Worm (Caenorhabditis elegans): ENCODE measurements around the gene cyp-25A4.

DNA sequence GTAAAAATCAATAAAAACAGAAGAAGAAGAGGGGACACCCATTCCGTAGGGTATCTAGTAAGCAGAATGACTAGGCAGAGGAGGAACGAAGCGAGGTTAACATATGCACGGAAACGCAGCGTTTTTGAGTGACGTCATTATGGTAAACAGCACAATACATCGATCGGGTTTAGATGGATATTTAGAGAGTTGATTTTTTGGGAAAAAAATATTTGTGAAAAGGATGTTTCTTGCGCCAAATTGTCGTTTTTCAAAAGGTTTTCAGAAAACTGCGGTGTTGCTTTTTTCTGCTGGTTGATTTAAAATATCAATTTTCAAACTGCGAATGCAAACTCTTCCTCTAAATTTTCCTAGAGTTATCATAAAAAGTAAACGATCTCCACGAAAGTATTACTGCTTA is 20.5 kb downstream of the cyp-25A4 start, which contains the start of gene C36A4.10:
- TF ChIP-seq ama-1 (optimal IDR thresholded peaks at IDR 0.05) (no peak), hnd-1 (tag; optimal IDR thresholded peaks at IDR 0.05) (no peak), F13C5.2 (tag; optimal IDR thresholded peaks at IDR 0.05) (no peak), flt-1 (GFP tag; IDR thresholded peaks at IDR 0.05) (no peak), tbx-11 (GFP tag; IDR thresholded peaks at IDR 0.05) (no peak), tra-4 (tag; optimal IDR thresholded peaks at IDR 0.05) (no peak), aly-1 (tag; optimal IDR thresholded peaks at IDR 0.05) (no peak), sea-1 (GFP tag; conservative IDR thresholded peaks at IDR 0.05) (no peak), pes-1 (GFP tag; IDR thresholded peaks at IDR 0.05) (no peak), ceh-13 (GFP tag; optimal IDR thresholded peaks at IDR 0.05) (no peak), scrt-1 (GFP tag; IDR thresholded peaks at IDR 0.05) (no peak)

Measured in whole organism, early embryonic.